Worm (Caenorhabditis elegans) whole organism, L3 larva: ENCODE data around the gene Y48B6A.10.

ENCODE experiments used
- ceh-82 ChIP-seq: fragments of 150-350 bp; optimal IDR thresholded peaks from 2 replicates; lab custom pipeline; 2014; ENCODE audit warnings: missing biosample characterization, missing genetic modification characterization
- ceh-9 ChIP-seq: sonication (generic microtip); optimal IDR thresholded peaks from 2 replicates; lab custom pipeline; 2018; ENCODE audit warnings: missing biosample characterization, missing genetic modification characterization
- nhr-12 ChIP-seq: fragments of 150-350 bp; optimal IDR thresholded peaks from 2 replicates; lab custom pipeline; 2014; ENCODE audit warnings: missing biosample characterization, missing genetic modification characterization
- nhr-25 ChIP-seq: sonication (generic microtip); optimal IDR thresholded peaks from 2 replicates; lab custom pipeline; 2017; ENCODE audit warnings: missing biosample characterization, missing genetic modification characterization
- nhr-67 ChIP-seq: fragments of 150-350 bp; optimal IDR thresholded peaks from 2 replicates; lab custom pipeline; 2014; ENCODE audit warnings: missing biosample characterization, missing genetic modification characterization
- nhr-77 ChIP-seq: fragments of 150-350 bp; optimal IDR thresholded peaks from 2 replicates; lab custom pipeline; 2014; ENCODE audit warnings: missing biosample characterization, missing genetic modification characterization
- unc-39 ChIP-seq: sonication (generic microtip); optimal IDR thresholded peaks from 4 replicates; lab custom pipeline; 2017; ENCODE audit warnings: missing biosample characterization, missing genetic modification characterization
- unc-62 ChIP-seq: fragments of 150-350 bp; sonication (generic microtip); optimal IDR thresholded peaks from 4 replicates; lab custom pipeline; 2014; ENCODE audit warnings: missing biosample characterization, missing genetic modification reagents, missing genetic modification characterization
- ztf-11 ChIP-seq: fragments of 150-350 bp; optimal IDR thresholded peaks from 2 replicates; lab custom pipeline; 2014; ENCODE audit warnings: missing biosample characterization, missing genetic modification characterization

ce11 chrII:14249489-14249888 is 35.3 kb downstream of the Y48B6A.10 start:
- TF ChIP-seq nhr-25 (tag; lab: Kevin White, UChicago) (peak; percentile 43), unc-62 (GFP tag; lab: Kevin White, UChicago) (no peak), ztf-11 (tag; lab: Kevin White, UChicago) (no peak), ceh-9 (no peak), nhr-12 (tag; lab: Kevin White, UChicago) (no peak), unc-39 (tag; lab: Kevin White, UChicago) (no peak), nhr-67 (tag; lab: Kevin White, UChicago) (no peak), nhr-77 (no peak), ceh-82 (tag; lab: Kevin White, UChicago) (no peak)
